Worm (Caenorhabditis elegans) whole organism, L1 larva: ENCODE results near the gene T21B10.4.

Experiments used
- C04F5.9 ChIP-seq: sonication (generic microtip); optimal IDR thresholded peaks from 2 replicates; lab custom pipeline; 2016; ENCODE audit warnings: missing genetic modification characterization, missing compliant biosample characterization
- blmp-1 ChIP-seq: fragments of 150-350 bp; optimal IDR thresholded peaks from 2 replicates; lab custom pipeline; 2014; ENCODE audit warnings: missing biosample characterization, missing genetic modification characterization
- ceh-90 ChIP-seq: sonication (generic microtip); optimal IDR thresholded peaks from 2 replicates; lab custom pipeline; 2016; ENCODE audit warnings: missing genetic modification characterization, missing compliant biosample characterization
- dsc-1 ChIP-seq: sonication (generic microtip); optimal IDR thresholded peaks from 2 replicates; lab custom pipeline; 2016; ENCODE audit warnings: mild to moderate bottlenecking, missing genetic modification characterization, missing compliant biosample characterization
- elt-2 ChIP-seq: sonication (generic microtip); optimal IDR thresholded peaks from 2 replicates; lab custom pipeline; 2016; ENCODE audit warnings: missing genetic modification characterization, mild to moderate bottlenecking, inconsistent platforms, missing compliant biosample characterization, missing genetic modification reagents
- elt-3 ChIP-seq, 6 experiments: fragments of 150-350 bp in 1 of 6; sonication (generic microtip); optimal IDR thresholded peaks; 2 replicates each; lab custom pipeline; 2017 to 2018; ENCODE audit warnings: missing biosample characterization in 6 of 6, missing genetic modification characterization in 6 of 6, inconsistent platforms in 1 of 6
- fkh-8 ChIP-seq: sonication (generic microtip); optimal IDR thresholded peaks from 2 replicates; lab custom pipeline; 2016; ENCODE audit warnings: mild to moderate bottlenecking, missing genetic modification characterization, missing compliant biosample characterization
- hlh-4 ChIP-seq: sonication (generic microtip); optimal IDR thresholded peaks from 2 replicates; lab custom pipeline; 2016; ENCODE audit warnings: mild to moderate bottlenecking, missing genetic modification characterization, missing compliant biosample characterization
- hpl-2 ChIP-seq: fragments of 150-350 bp; optimal IDR thresholded peaks from 2 replicates; lab custom pipeline; 2014; ENCODE audit warnings: missing biosample characterization, missing genetic modification reagents, missing genetic modification characterization
- isw-1 ChIP-seq: fragments of 200-800 bp; sonication (Bioruptor generic); IDR thresholded peaks from 2 replicates; pipeline ENCODE4 v1.3.6; 2022; ENCODE audit warnings: missing genetic modification characterization, missing compliant biosample characterization
- lin-14 ChIP-seq: fragments of 200-800 bp; sonication (Bioruptor generic); optimal IDR thresholded peaks from 2 replicates; lab custom pipeline; 2018; ENCODE audit warnings: mild to moderate bottlenecking, missing genetic modification characterization, moderate library complexity, missing compliant biosample characterization
- lin-35 ChIP-seq, 2 experiments: fragments of 150-350 bp; optimal IDR thresholded peaks; 2 replicates each; lab custom pipeline; 2014; ENCODE audit warnings: missing biosample characterization in 2 of 2, missing genetic modification characterization in 2 of 2, missing genetic modification reagents in 2 of 2
- lir-3 ChIP-seq: sonication (generic microtip); optimal IDR thresholded peaks from 2 replicates; lab custom pipeline; 2016; ENCODE audit warnings: mild to moderate bottlenecking, missing genetic modification characterization, moderate library complexity, missing compliant biosample characterization; ENCODE audit not compliant: poor library complexity
- lsy-2 ChIP-seq, 2 experiments: fragments of 150-350 bp; optimal IDR thresholded peaks; 2 replicates each; lab custom pipeline; 2014; ENCODE audit warnings: missing biosample characterization in 2 of 2, missing genetic modification characterization in 2 of 2
- mdl-1 ChIP-seq, 2 experiments: fragments of 150-350 bp; optimal IDR thresholded peaks; 2 replicates each; lab custom pipeline; 2014 to 2017; ENCODE audit warnings: missing biosample characterization in 2 of 2, missing genetic modification characterization in 2 of 2, inconsistent platforms in 1 of 2
- mef-2 ChIP-seq: fragments of 150-350 bp; optimal IDR thresholded peaks from 2 replicates; lab custom pipeline; 2014; ENCODE audit warnings: missing biosample characterization, missing genetic modification characterization
- nhr-20 ChIP-seq: sonication (generic microtip); optimal IDR thresholded peaks from 2 replicates; lab custom pipeline; 2016; ENCODE audit warnings: mild to moderate bottlenecking, missing genetic modification characterization, missing compliant biosample characterization
- nhr-28 ChIP-seq: fragments of 150-350 bp; optimal IDR thresholded peaks from 2 replicates; lab custom pipeline; 2014; ENCODE audit warnings: missing biosample characterization, missing genetic modification characterization
- nhr-47 ChIP-seq: sonication (generic microtip); optimal IDR thresholded peaks from 2 replicates; lab custom pipeline; 2016; ENCODE audit warnings: mild to moderate bottlenecking, missing genetic modification characterization, moderate library complexity, missing compliant biosample characterization
- nhr-71 ChIP-seq: sonication (generic microtip); optimal IDR thresholded peaks from 2 replicates; lab custom pipeline; 2016; ENCODE audit warnings: mild to moderate bottlenecking, missing genetic modification characterization, moderate library complexity, missing compliant biosample characterization
- nhr-76 ChIP-seq: sonication (generic microtip); optimal IDR thresholded peaks from 2 replicates; lab custom pipeline; 2017; ENCODE audit warnings: missing biosample characterization, missing genetic modification characterization
- nhr-84 ChIP-seq: sonication (generic microtip); optimal IDR thresholded peaks from 2 replicates; lab custom pipeline; 2017; ENCODE audit warnings: missing biosample characterization, missing genetic modification characterization
- pax-3 ChIP-seq: fragments of 200-800 bp; sonication (Bioruptor generic); optimal IDR thresholded peaks from 2 replicates; lab custom pipeline; 2018; ENCODE audit warnings: mild to moderate bottlenecking, missing genetic modification characterization, moderate library complexity, missing compliant biosample characterization
- skn-1 ChIP-seq: fragments of 150-350 bp; optimal IDR thresholded peaks from 2 replicates; lab custom pipeline; 2014; ENCODE audit warnings: missing biosample characterization, missing genetic modification characterization
- snpc-4 ChIP-seq: fragments of 150-350 bp; optimal IDR thresholded peaks from 2 replicates; lab custom pipeline; 2014; ENCODE audit warnings: missing biosample characterization, missing genetic modification characterization
- sox-4 ChIP-seq: sonication (generic microtip); optimal IDR thresholded peaks from 2 replicates; lab custom pipeline; 2016; ENCODE audit warnings: missing genetic modification characterization, missing compliant biosample characterization
- sptf-1 ChIP-seq: fragments of 150-350 bp; optimal IDR thresholded peaks from 2 replicates; lab custom pipeline; 2014; ENCODE audit warnings: missing biosample characterization, missing genetic modification characterization
- swsn-7 ChIP-seq: sonication (generic microtip); optimal IDR thresholded peaks from 2 replicates; lab custom pipeline; 2016; ENCODE audit warnings: missing genetic modification characterization, missing compliant biosample characterization
- tbx-2 ChIP-seq: sonication (generic microtip); optimal IDR thresholded peaks from 2 replicates; lab custom pipeline; 2016; ENCODE audit warnings: missing genetic modification characterization, missing compliant biosample characterization
- unc-130 ChIP-seq: fragments of 150-350 bp; optimal IDR thresholded peaks from 2 replicates; lab custom pipeline; 2017; ENCODE audit warnings: missing biosample characterization, missing genetic modification characterization, inconsistent platforms
- unc-62 ChIP-seq: fragments of 150-350 bp; optimal IDR thresholded peaks from 2 replicates; lab custom pipeline; 2014; ENCODE audit warnings: missing biosample characterization, missing genetic modification reagents, missing genetic modification characterization
- unc-86 ChIP-seq: sonication (generic microtip); optimal IDR thresholded peaks from 2 replicates; lab custom pipeline; 2016; ENCODE audit warnings: missing genetic modification characterization, missing compliant biosample characterization
- vab-15 ChIP-seq: sonication (generic microtip); optimal IDR thresholded peaks from 2 replicates; lab custom pipeline; 2017; ENCODE audit warnings: missing genotype, mild to moderate bottlenecking, missing genetic modification characterization, missing compliant biosample characterization
- zag-1 ChIP-seq: fragments of 150-350 bp; optimal IDR thresholded peaks from 2 replicates; lab custom pipeline; 2014; ENCODE audit warnings: missing biosample characterization, missing genetic modification characterization
- zip-4 ChIP-seq: fragments of 200-800 bp; sonication (Bioruptor generic); optimal IDR thresholded peaks from 2 replicates; lab custom pipeline; 2018; ENCODE audit warnings: mild to moderate bottlenecking, missing genetic modification characterization, moderate library complexity, missing compliant biosample characterization
- ztf-11 ChIP-seq, 2 experiments: sonication (generic microtip); optimal IDR thresholded peaks; 2 replicates each; lab custom pipeline; 2016 to 2017; ENCODE audit warnings: missing genetic modification characterization in 2 of 2, missing biosample characterization in 1 of 2, missing compliant biosample characterization in 1 of 2

The T21B10.4 gene

DNA sequence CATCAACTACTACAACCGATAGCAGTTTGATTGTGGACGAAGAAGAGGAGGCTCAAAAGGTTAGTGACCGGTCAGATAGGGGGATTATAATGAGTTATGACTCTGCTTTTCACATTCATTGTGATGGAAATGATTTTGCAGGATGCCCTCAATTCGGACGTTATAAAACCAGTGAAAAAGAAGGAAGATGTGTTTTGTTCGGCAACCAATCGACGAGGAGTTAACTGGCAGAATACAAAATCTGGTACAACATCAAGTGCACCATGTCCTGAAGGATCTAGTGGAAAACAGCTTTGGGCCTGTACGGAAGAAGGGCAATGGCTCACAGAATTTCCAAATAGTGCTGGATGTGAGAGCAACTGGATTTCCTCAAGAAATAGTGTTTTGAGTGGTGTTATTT, 36.8 kb upstream of the T21B10.4 start:
- no peak for TF ChIP-seq lsy-2 (tag; optimal IDR thresholded peaks at IDR 0.05; lab: Kevin White, UChicago)
- TF ChIP-seq nhr-76 (tag; lab: Kevin White, UChicago) = no peak
- no peak for TF ChIP-seq elt-3 (tag; optimal IDR thresholded peaks at IDR 0.05; lab: Kevin White, UChicago)
- TF ChIP-seq unc-86 = no peak
- no peak for TF ChIP-seq sptf-1 (tag; lab: Kevin White, UChicago)
- TF ChIP-seq sox-4 (tag; lab: Kevin White, UChicago) = no peak
- TF ChIP-seq zip-4 = no peak
- no peak for TF ChIP-seq hpl-2 (GFP tag; lab: Kevin White, UChicago)
- TF ChIP-seq hlh-4 = no peak
- TF ChIP-seq nhr-47 (tag; lab: Kevin White, UChicago) = no peak
- no peak for TF ChIP-seq snpc-4 (tag; lab: Kevin White, UChicago)

DNA sequence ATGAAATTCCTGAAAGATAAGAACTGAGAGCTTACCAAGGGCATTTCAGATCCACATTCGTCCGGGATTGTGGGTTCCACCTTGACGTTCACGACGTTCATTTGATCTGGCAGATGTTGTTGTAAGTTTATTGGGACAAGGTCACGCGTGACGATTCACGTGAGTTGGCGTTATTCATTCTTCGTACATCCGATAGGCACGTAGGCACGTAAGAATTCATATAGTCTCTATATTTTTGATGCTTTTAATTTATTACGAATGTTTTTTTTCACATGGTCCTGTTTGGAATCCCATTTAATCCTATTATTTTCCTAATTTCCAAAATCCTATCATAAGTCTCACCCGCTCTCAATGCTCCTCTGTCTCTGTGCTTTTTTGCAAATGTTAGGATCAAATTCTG, 28.8 kb upstream of the T21B10.4 start, which contains the start of gene B0457.4:
Gene B0457.4 (minus strand): TSS at position 101 of the 400 bp plus-strand sequence.
- TF ChIP-seq ztf-11 (tag; optimal IDR thresholded peaks at IDR 0.05; lab: Kevin White, UChicago) = no peak
- TF ChIP-seq skn-1 = no peak
- TF ChIP-seq lin-35 (GFP tag; optimal IDR thresholded peaks at IDR 0.05; lab: Kevin White, UChicago) = no peak
- TF ChIP-seq nhr-28 (tag; lab: Kevin White, UChicago) = no peak
- no peak for TF ChIP-seq mdl-1 (tag; optimal IDR thresholded peaks at IDR 0.05; lab: Kevin White, UChicago)
- no peak for TF ChIP-seq dsc-1 (tag; lab: Kevin White, UChicago)
- TF ChIP-seq lin-14 = no peak
- TF ChIP-seq C04F5.9 (tag; lab: Kevin White, UChicago) = no peak
- TF ChIP-seq isw-1 = no peak
- no peak for TF ChIP-seq nhr-20 (tag; lab: Kevin White, UChicago)
- TF ChIP-seq hlh-4 = no peak
- no peak for TF ChIP-seq blmp-1
- no peak for TF ChIP-seq mef-2 (tag; lab: Kevin White, UChicago)
- no peak for TF ChIP-seq tbx-2
- TF ChIP-seq ceh-90 = no peak
- no peak for TF ChIP-seq vab-15 (tag; lab: Kevin White, UChicago)
- TF ChIP-seq unc-62 = no peak
- no peak for TF ChIP-seq unc-130 (tag; lab: Kevin White, UChicago)

DNA sequence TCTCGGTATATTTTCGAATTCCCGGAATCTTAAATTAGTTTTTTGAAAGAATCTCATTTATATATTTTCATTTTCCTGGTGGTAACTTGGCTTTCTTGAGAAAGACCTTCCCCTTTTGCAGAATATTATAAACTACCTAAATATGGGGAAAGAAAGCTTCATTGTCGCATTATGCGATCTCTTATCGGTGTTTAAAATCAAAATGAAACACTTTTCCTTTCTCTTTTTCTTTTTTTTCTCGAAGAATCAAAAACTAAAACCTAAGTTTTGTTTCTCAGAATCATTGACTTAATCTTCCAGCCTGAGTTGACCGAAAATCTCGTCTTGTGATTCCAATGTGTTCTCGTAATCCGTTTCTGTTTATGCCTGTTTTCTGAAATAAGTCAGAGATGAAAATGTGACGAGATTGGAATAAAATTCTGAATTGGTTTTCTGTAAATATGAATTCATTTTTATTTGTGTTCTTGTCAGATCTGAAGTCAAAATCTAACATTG, 28.1 kb upstream of the T21B10.4 start:
- peak; percentile 70 for TF ChIP-seq fkh-8 (tag; lab: Kevin White, UChicago)
- TF ChIP-seq C04F5.9 (tag; lab: Kevin White, UChicago) = no peak
- no peak for TF ChIP-seq skn-1
- peak; percentile 37 for TF ChIP-seq blmp-1
- TF ChIP-seq pax-3 (tag; lab: Kevin White, UChicago) = peak; percentile 35
- TF ChIP-seq lin-14 = no peak
- peak; percentile 83 for TF ChIP-seq dsc-1 (tag; lab: Kevin White, UChicago)
- peak; percentile 50 for TF ChIP-seq nhr-71 (tag; lab: Kevin White, UChicago)
- peak; percentile 18 for TF ChIP-seq sox-4 (tag; lab: Kevin White, UChicago)
- no peak for TF ChIP-seq zag-1 (tag; lab: Kevin White, UChicago)
- no peak for TF ChIP-seq nhr-84
- TF ChIP-seq, all 84 proteins: peak for 6

DNA sequence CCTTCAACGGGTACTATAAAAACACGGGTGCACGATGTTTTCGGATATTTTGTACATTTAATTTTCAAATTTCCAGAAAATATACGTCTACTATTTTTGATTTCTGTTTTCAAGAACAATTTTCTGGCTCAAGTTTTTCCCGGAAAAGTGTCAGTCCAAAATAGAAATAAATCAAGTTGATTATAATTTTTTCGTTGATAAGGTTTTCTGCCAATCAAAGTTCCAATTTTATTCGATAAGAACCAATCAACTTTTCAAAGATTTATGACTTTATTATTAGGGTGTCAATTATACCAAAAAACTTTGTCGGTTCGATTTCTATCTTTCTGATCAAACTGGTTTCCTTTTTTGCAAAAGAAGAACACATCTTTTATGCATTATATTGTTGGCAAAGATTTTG, 26.0 kb upstream of the T21B10.4 start:
- TF ChIP-seq isw-1 = no peak
- peak; percentile 6 for TF ChIP-seq fkh-8 (tag; lab: Kevin White, UChicago)
- TF ChIP-seq lir-3 = no peak
- peak; percentile 37 for TF ChIP-seq lin-14
- TF ChIP-seq elt-2 (tag; lab: Kevin White, UChicago) = peak; percentile 10
- TF ChIP-seq C04F5.9 (tag; lab: Kevin White, UChicago) = no peak
- TF ChIP-seq swsn-7 (tag; lab: Kevin White, UChicago) = no peak
